Fruit fly (Drosophila melanogaster): ENCODE measurements around the gene Rala.
A peak's percentile ranks its signal among the peaks of the same experiment; 100 is the strongest.

The Rala gene

DNA sequence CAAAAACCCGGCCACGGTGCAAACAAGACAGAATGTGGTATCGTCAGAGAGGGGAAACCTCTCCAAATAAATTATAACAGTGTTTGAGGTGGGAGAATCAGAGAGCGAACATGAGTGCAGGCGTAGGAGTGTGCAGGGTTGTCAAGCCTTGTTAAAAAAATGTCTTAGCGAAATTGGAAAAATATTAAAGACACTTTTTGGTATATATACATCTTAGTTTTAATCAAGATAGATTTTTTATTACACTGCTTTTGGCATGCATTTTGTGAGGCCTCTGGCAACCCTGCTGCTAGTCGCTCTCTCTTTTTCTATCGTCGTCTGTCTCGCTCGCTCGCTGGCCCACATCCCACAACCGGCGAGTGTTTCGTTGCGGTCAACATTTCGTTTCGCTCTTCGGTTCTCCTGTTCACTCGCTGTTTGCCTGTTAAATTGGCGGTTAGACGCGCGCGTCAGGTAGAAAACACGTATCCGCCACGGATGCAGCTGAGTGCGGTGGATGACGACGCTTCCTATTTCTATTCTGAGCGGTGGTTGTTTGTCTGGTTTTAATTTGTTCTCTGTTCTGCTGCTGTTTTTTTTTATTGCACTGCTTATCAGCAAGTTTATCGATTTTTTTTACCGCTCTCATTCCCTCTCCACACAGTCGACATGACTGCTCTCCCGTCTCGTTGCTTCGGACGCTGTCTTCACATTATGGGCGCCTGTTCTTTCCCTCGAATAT, 22.7 kb upstream of the Rala start:
- TF ChIP-seq danr (GFP tag; IDR thresholded peaks at IDR 0.05) (peak; percentile 99), ash1 (GFP tag; optimal IDR thresholded peaks at IDR 0.05) (peak; percentile 95), bab2 (GFP tag; optimal IDR thresholded peaks at IDR 0.05) (peak; percentile 99), Elba2 (GFP tag; optimal IDR thresholded peaks at IDR 0.05) (peak; percentile 96), CG4854 (GFP tag; optimal IDR thresholded peaks at IDR 0.05) (peak; percentile 99), CG34224 (GFP tag; IDR thresholded peaks at IDR 0.05; ENCODE audit: partially characterized antibody) (peak; percentile 41), Pdp1 (GFP tag; optimal IDR thresholded peaks at IDR 0.05) (peak; percentile 99), grau (tag; optimal IDR thresholded peaks at IDR 0.05) (peak; percentile 99), lola (GFP tag; optimal IDR thresholded peaks at IDR 0.05) (peak in 1 of 3 experiments; percentile 99), ci (GFP tag; IDR thresholded peaks at IDR 0.05) (peak; percentile 100), luna (GFP tag; optimal IDR thresholded peaks at IDR 0.05) (peak; percentile 96), CG2202 (tag; optimal IDR thresholded peaks at IDR 0.05) (peak; percentile 99), zfh2 (GFP tag; optimal IDR thresholded peaks at IDR 0.05) (peak; percentile 99), CG12219 (GFP tag; optimal IDR thresholded peaks at IDR 0.05) (peak; percentile 99), pho (GFP tag; optimal IDR thresholded peaks at IDR 0.05) (peak; percentile 99), mld (GFP tag; IDR thresholded peaks at IDR 0.05; ENCODE audit: partially characterized antibody) (no peak; the same call in 2 of the 3 replicates), tap (tag; optimal IDR thresholded peaks at IDR 0.05) (peak; percentile 99), CG4282 (GFP tag; optimal IDR thresholded peaks at IDR 0.05) (peak; percentile 97), CG3995 (GFP tag; optimal IDR thresholded peaks at IDR 0.05) (peak; percentile 89), Gsc (GFP tag; IDR thresholded peaks at IDR 0.05) (peak; percentile 99), CG7357 (GFP tag; IDR thresholded peaks at IDR 0.05) (peak; percentile 98), ham (GFP tag; IDR thresholded peaks at IDR 0.05) (peak; percentile 98), CG8281 (tag; optimal IDR thresholded peaks at IDR 0.05) (peak; percentile 95), ro (GFP tag; IDR thresholded peaks at IDR 0.05) (peak; percentile 97), Myb (GFP tag; optimal IDR thresholded peaks at IDR 0.05) (peak; percentile 94), unc-4 (GFP tag; IDR thresholded peaks at IDR 0.05; ENCODE audit: partially characterized antibody) (0 out of 2 replicates have a peak, but pooled peaks have one; percentile 35), Hmx (GFP tag; optimal IDR thresholded peaks at IDR 0.05) (peak; percentile 97), bbx (GFP tag; IDR thresholded peaks at IDR 0.05; ENCODE audit: partially characterized antibody) (peak; percentile 23; the same call in 1 of the 2 replicates), Oaz (GFP tag; IDR thresholded peaks at IDR 0.05) (peak; percentile 99), usp (GFP tag; optimal IDR thresholded peaks at IDR 0.05) (no peak), NK7.1 (GFP tag; optimal IDR thresholded peaks at IDR 0.05) (peak; percentile 99), CkIIα-i1 (GFP tag; IDR thresholded peaks at IDR 0.05) (peak; percentile 95), CG9609 (GFP tag; optimal IDR thresholded peaks at IDR 0.05) (peak; percentile 99), hth (optimal IDR thresholded peaks at IDR 0.05) (no peak), caup (GFP tag; optimal IDR thresholded peaks at IDR 0.05; ENCODE audit: severe bottlenecking) (peak; percentile 100), fru (optimal IDR thresholded peaks at IDR 0.05) (no peak), sima (GFP tag; optimal IDR thresholded peaks at IDR 0.05) (peak; percentile 98), CG31388 (GFP tag; optimal IDR thresholded peaks at IDR 0.05) (peak; percentile 99), CG1647 (GFP tag; optimal IDR thresholded peaks at IDR 0.05) (peak; percentile 99), pb (GFP tag; optimal IDR thresholded peaks at IDR 0.05) (peak; percentile 98), CG11723 (GFP tag; optimal IDR thresholded peaks at IDR 0.05) (peak; percentile 100), Bteb2 (GFP tag; optimal IDR thresholded peaks at IDR 0.05) (peak; percentile 99), Awh (GFP tag; IDR thresholded peaks at IDR 0.05) (peak; percentile 100), CG6254 (GFP tag; optimal IDR thresholded peaks at IDR 0.05) (peak; percentile 97), ranshi (GFP tag; IDR thresholded peaks at IDR 0.05) (peak; percentile 100), CG4617 (GFP tag; optimal IDR thresholded peaks at IDR 0.05; ENCODE audit: borderline replicate concordance) (peak; percentile 99), Atf6 (GFP tag; IDR thresholded peaks at IDR 0.05) (peak; percentile 100), CG30020 (tag; optimal IDR thresholded peaks at IDR 0.05) (peak; percentile 92), CG2116 (GFP tag; optimal IDR thresholded peaks at IDR 0.05) (peak; percentile 91), HLH3B (GFP tag; IDR thresholded peaks at IDR 0.05) (peak; percentile 100)
